Worm (Caenorhabditis elegans) whole organism, young adult: ENCODE results near the gene ZC416.2.
A peak's percentile ranks its signal among the peaks of the same experiment; 100 is the strongest.

Experiments used
- B0035.1 ChIP-seq: sonication (generic microtip); optimal IDR thresholded peaks from 2 replicates; lab custom pipeline; 2016; ENCODE audit warnings: missing genetic modification characterization, mild to moderate bottlenecking, missing compliant biosample characterization, missing genotype, missing genetic modification reagents
- B0336.3 ChIP-seq: fragments of 200-800 bp; sonication (Bioruptor generic); IDR thresholded peaks from 2 replicates; pipeline ENCODE4 v1.3.6; 2022; ENCODE audit warnings: missing genetic modification characterization, missing compliant biosample characterization
- C06A6.2 ChIP-seq: fragments of 200-800 bp; sonication (Bioruptor generic); conservative IDR thresholded peaks from 2 replicates; pipeline ENCODE4 v1.3.6; 2022; ENCODE audit warnings: missing genetic modification characterization, missing compliant biosample characterization
- C17E4.6 ChIP-seq: fragments of 200-800 bp; sonication (Bioruptor generic); IDR thresholded peaks from 2 replicates; pipeline ENCODE4 v1.3.6; 2022; ENCODE audit warnings: missing genetic modification reagents, missing genetic modification characterization, missing compliant biosample characterization
- F37B4.10 ChIP-seq: fragments of 200-800 bp; sonication (Bioruptor generic); IDR thresholded peaks from 2 replicates; pipeline ENCODE4 v1.3.6; 2022; ENCODE audit warnings: missing genetic modification characterization, missing compliant biosample characterization
- K11D2.4 ChIP-seq: fragments of 200-800 bp; sonication (Bioruptor generic); IDR thresholded peaks from 2 replicates; pipeline ENCODE4 v1.3.6; 2022; ENCODE audit warnings: missing genetic modification reagents, missing genetic modification characterization, missing compliant biosample characterization
- K12H6.12 ChIP-seq: fragments of 200-800 bp; sonication (Bioruptor generic); optimal IDR thresholded peaks from 2 replicates; lab custom pipeline; 2018; ENCODE audit warnings: mild to moderate bottlenecking, missing genetic modification characterization, missing compliant biosample characterization
- Y53F4B.3 ChIP-seq: fragments of 200-800 bp; sonication (Bioruptor generic); IDR thresholded peaks from 2 replicates; pipeline ENCODE4 v1.3.6; 2022; ENCODE audit warnings: missing genetic modification reagents, missing genetic modification characterization, missing compliant biosample characterization
- Y67H2A.10 ChIP-seq: fragments of 200-800 bp; sonication (Bioruptor generic); conservative IDR thresholded peaks from 2 replicates; pipeline ENCODE4 v1.3.6; 2022; ENCODE audit warnings: missing genetic modification reagents, missing genetic modification characterization, missing compliant biosample characterization
- ama-1 ChIP-seq, 3 experiments: fragments of 150-350 bp in 1 of 3; sonication (generic microtip) in 2 of 3; optimal IDR thresholded peaks; 2 replicates each; lab custom pipeline; 2014 to 2018; ENCODE audit warnings: missing biosample characterization in 2 of 3, missing genetic modification characterization in 2 of 3, missing genetic modification reagents in 2 of 3
- attf-3 ChIP-seq: fragments of 200-800 bp; sonication (Bioruptor generic); conservative IDR thresholded peaks from 2 replicates; pipeline ENCODE4 v1.3.6; 2022; ENCODE audit warnings: missing genetic modification reagents, missing genetic modification characterization, missing compliant biosample characterization
- attf-5 ChIP-seq: fragments of 200-800 bp; sonication (Bioruptor generic); optimal IDR thresholded peaks from 2 replicates; lab custom pipeline; 2018; ENCODE audit warnings: mild to moderate bottlenecking, missing genetic modification characterization, missing compliant biosample characterization
- bed-1 ChIP-seq: fragments of 200-800 bp; sonication (Bioruptor generic); IDR thresholded peaks from 2 replicates; pipeline ENCODE4 v1.3.6; 2022; ENCODE audit warnings: missing genetic modification reagents, missing genetic modification characterization, missing compliant biosample characterization
- cebp-1 ChIP-seq, 2 experiments: fragments of 200-800 bp in 1 of 2; sonication (Bioruptor generic) in 1 of 2; sonication (generic microtip) in 1 of 2; IDR thresholded peaks in 1 of 2; optimal IDR thresholded peaks in 1 of 2; 2 replicates each; pipeline versions ENCODE4 v1.3.6 to Lab custom; 2017 to 2022; ENCODE audit warnings: missing compliant biosample characterization in 2 of 2, missing genetic modification characterization in 2 of 2, mild to moderate bottlenecking in 1 of 2, missing genetic modification reagents in 1 of 2, moderate library complexity in 1 of 2
- cebp-2 ChIP-seq: fragments of 200-800 bp; sonication (Bioruptor generic); IDR thresholded peaks from 2 replicates; pipeline ENCODE4 v1.3.6; 2022; ENCODE audit warnings: missing genetic modification characterization, missing compliant biosample characterization
- ceh-40 ChIP-seq: fragments of 200-800 bp; sonication (Bioruptor generic); IDR thresholded peaks from 2 replicates; pipeline ENCODE4 v1.3.6; 2022; ENCODE audit warnings: missing genetic modification characterization, missing compliant biosample characterization
- ceh-58 ChIP-seq: fragments of 200-800 bp; sonication (Bioruptor generic); IDR thresholded peaks from 2 replicates; pipeline ENCODE4 v1.3.6; 2022; ENCODE audit warnings: missing genetic modification characterization, missing compliant biosample characterization
- chd-7 ChIP-seq: sonication (generic microtip); optimal IDR thresholded peaks from 2 replicates; lab custom pipeline; 2016; ENCODE audit warnings: mild to moderate bottlenecking, missing genetic modification characterization, moderate library complexity, missing compliant biosample characterization
- die-1 ChIP-seq: sonication (generic microtip); optimal IDR thresholded peaks from 2 replicates; lab custom pipeline; 2016; ENCODE audit warnings: missing genotype, mild to moderate bottlenecking, missing genetic modification characterization, missing compliant biosample characterization
- dox-1 ChIP-seq: fragments of 200-800 bp; sonication (Bioruptor generic); IDR thresholded peaks from 2 replicates; pipeline ENCODE4 v1.3.6; 2022; ENCODE audit warnings: missing genetic modification reagents, missing genetic modification characterization, missing compliant biosample characterization
- efl-1 ChIP-seq: fragments of 150-350 bp; optimal IDR thresholded peaks from 2 replicates; lab custom pipeline; 2014; ENCODE audit warnings: missing biosample characterization, missing genetic modification reagents, missing genetic modification characterization
- egl-44 ChIP-seq: fragments of 200-800 bp; sonication (Bioruptor generic); IDR thresholded peaks from 2 replicates; pipeline ENCODE4 v1.3.6; 2022; ENCODE audit warnings: missing genetic modification reagents, missing genetic modification characterization, missing compliant biosample characterization
- hmg-1.2 ChIP-seq: fragments of 200-800 bp; sonication (Bioruptor generic); IDR thresholded peaks from 2 replicates; pipeline ENCODE4 v1.3.6; 2022; ENCODE audit warnings: missing genetic modification reagents, missing genetic modification characterization, missing compliant biosample characterization
- hsf-1 ChIP-seq: fragments of 200-800 bp; sonication (Bioruptor generic); IDR thresholded peaks from 2 replicates; pipeline ENCODE4 v1.3.6; 2022; ENCODE audit warnings: missing genetic modification reagents, missing genetic modification characterization, missing compliant biosample characterization
- lin-26 ChIP-seq: fragments of 200-800 bp; sonication (Bioruptor generic); IDR thresholded peaks from 2 replicates; pipeline ENCODE4 v1.3.6; 2022; ENCODE audit warnings: missing genetic modification reagents, missing genetic modification characterization, missing compliant biosample characterization
- lsl-1 ChIP-seq: fragments of 200-800 bp; sonication (Bioruptor generic); optimal IDR thresholded peaks from 2 replicates; lab custom pipeline; 2018; ENCODE audit warnings: mild to moderate bottlenecking, missing genetic modification characterization, moderate library complexity, missing compliant biosample characterization
- nfya-1 ChIP-seq: sonication (generic microtip); optimal IDR thresholded peaks from 2 replicates; lab custom pipeline; 2017; ENCODE audit warnings: antibody characterized with exemption, missing compliant biosample characterization, missing genetic modification characterization, borderline replicate concordance; ENCODE audit not compliant: insufficient read depth
- nfya-2 ChIP-seq: fragments of 200-800 bp; sonication (Bioruptor generic); IDR thresholded peaks from 2 replicates; pipeline ENCODE4 v1.3.6; 2022; ENCODE audit warnings: missing genetic modification reagents, missing genetic modification characterization, missing compliant biosample characterization
- nhr-179 ChIP-seq: sonication (generic microtip); optimal IDR thresholded peaks from 2 replicates; lab custom pipeline; 2016; ENCODE audit warnings: mild to moderate bottlenecking, missing genetic modification characterization, missing compliant biosample characterization
- nhr-90 ChIP-seq: sonication (generic microtip); optimal IDR thresholded peaks from 2 replicates; lab custom pipeline; 2016; ENCODE audit warnings: missing genotype, mild to moderate bottlenecking, missing genetic modification characterization, missing compliant biosample characterization
- sea-2 ChIP-seq: fragments of 200-800 bp; sonication (Bioruptor generic); IDR thresholded peaks from 2 replicates; pipeline ENCODE4 v1.3.6; 2022; ENCODE audit warnings: missing genetic modification characterization, missing compliant biosample characterization
- snpc-3.4 ChIP-seq: sonication (generic microtip); optimal IDR thresholded peaks from 2 replicates; lab custom pipeline; 2017; ENCODE audit warnings: missing genetic modification characterization, mild to moderate bottlenecking, missing compliant biosample characterization, antibody characterized with exemption, moderate library complexity, missing genotype, missing genetic modification reagents
- snpc-4 ChIP-seq, 5 experiments: fragments of 150-350 bp in 1 of 5; sonication (generic microtip) in 4 of 5; optimal IDR thresholded peaks; 2 replicates each; lab custom pipeline; 2014 to 2018; ENCODE audit warnings: missing genetic modification characterization in 5 of 5, missing biosample characterization in 3 of 5, antibody characterized with exemption in 2 of 5, mild to moderate bottlenecking in 2 of 5, missing compliant biosample characterization in 2 of 5, missing genotype in 2 of 5, moderate library complexity in 2 of 5, missing genetic modification reagents in 1 of 5
- somi-1 ChIP-seq: fragments of 200-800 bp; sonication (Bioruptor generic); optimal IDR thresholded peaks from 2 replicates; lab custom pipeline; 2018; ENCODE audit warnings: mild to moderate bottlenecking, missing genetic modification characterization, missing compliant biosample characterization
- tlf-1 ChIP-seq: fragments of 200-800 bp; sonication (Bioruptor generic); optimal IDR thresholded peaks from 2 replicates; lab custom pipeline; 2018; ENCODE audit warnings: mild to moderate bottlenecking, missing genetic modification characterization, missing compliant biosample characterization
- xnd-1 ChIP-seq: sonication (generic microtip); optimal IDR thresholded peaks from 2 replicates; lab custom pipeline; 2016; ENCODE audit warnings: missing genotype, missing genetic modification reagents, missing genetic modification characterization, missing compliant biosample characterization
- zfh-2 ChIP-seq: fragments of 200-800 bp; sonication (Bioruptor generic); conservative IDR thresholded peaks from 2 replicates; pipeline ENCODE4 v1.3.6; 2022; ENCODE audit warnings: missing genetic modification reagents, missing genetic modification characterization, missing compliant biosample characterization
- ztf-26 ChIP-seq: sonication (generic microtip); optimal IDR thresholded peaks from 2 replicates; lab custom pipeline; 2017; ENCODE audit warnings: missing genetic modification characterization, missing compliant biosample characterization
- ztf-6 ChIP-seq: fragments of 200-800 bp; sonication (Bioruptor generic); IDR thresholded peaks from 2 replicates; pipeline ENCODE4 v1.3.6; 2022; ENCODE audit warnings: missing genetic modification reagents, missing genetic modification characterization, missing compliant biosample characterization

The ZC416.2 gene

DNA sequence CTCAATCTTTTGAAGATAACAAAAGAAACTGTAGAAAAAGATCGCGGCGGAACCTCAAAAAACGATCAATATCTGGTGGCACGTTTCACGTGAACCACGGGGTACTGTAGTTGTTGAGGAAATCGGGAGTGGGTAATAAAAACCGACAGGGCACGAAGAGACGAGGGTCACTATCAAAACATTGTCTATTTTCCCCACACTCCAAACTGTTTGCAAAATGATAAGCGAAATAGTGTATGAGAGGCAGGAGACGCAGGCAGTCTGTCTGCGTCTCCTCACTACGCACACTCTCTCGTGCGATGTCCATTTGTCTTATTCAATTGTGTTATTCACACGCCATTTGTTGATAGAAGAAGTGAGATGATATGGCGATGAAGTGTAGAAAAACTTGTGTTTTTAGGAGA is 20.0 kb downstream of the ZC416.2 start (continued):
- TF ChIP-seq cebp-1 (GFP tag; IDR thresholded peaks at IDR 0.05; lab: Robert Waterston, UW): no peak
- TF ChIP-seq cebp-1 (tag; optimal IDR thresholded peaks at IDR 0.05; lab: Kevin White, UChicago): peak; percentile 14
- TF ChIP-seq C17E4.6 (GFP tag; lab: Robert Waterston, UW): no peak
- peak; percentile 98 for TF ChIP-seq hmg-1.2 (GFP tag; lab: Robert Waterston, UW)
- TF ChIP-seq zfh-2 (GFP tag; lab: Robert Waterston, UW): no peak
- no peak for TF ChIP-seq nhr-179 (tag; lab: Kevin White, UChicago)
- TF ChIP-seq F37B4.10 (GFP tag; lab: Robert Waterston, UW): no peak
- TF ChIP-seq snpc-4 (GFP tag; optimal IDR thresholded peaks at IDR 0.05; lab: Kevin White, UChicago): no peak
- TF ChIP-seq snpc-4 (tag; optimal IDR thresholded peaks at IDR 0.05; lab: Kevin White, UChicago): no peak
- no peak for TF ChIP-seq bed-1 (GFP tag; lab: Robert Waterston, UW)
- 0 out of 2 replicates have a peak, but pooled peaks have one; percentile 21 for TF ChIP-seq dox-1 (GFP tag; lab: Robert Waterston, UW)
- TF ChIP-seq K11D2.4 (GFP tag; lab: Robert Waterston, UW): no peak
- TF ChIP-seq tlf-1 (GFP tag; lab: Kevin White, UChicago): no peak
- no peak for TF ChIP-seq ceh-58
- peak; percentile 28 for TF ChIP-seq ztf-26 (tag; lab: Kevin White, UChicago)
- no peak for TF ChIP-seq efl-1 (GFP tag; lab: Kevin White, UChicago)
- TF ChIP-seq attf-3 (GFP tag; lab: Robert Waterston, UW): no peak
- no peak for TF ChIP-seq ztf-6 (GFP tag; lab: Robert Waterston, UW)
- TF ChIP-seq sea-2 (GFP tag; lab: Robert Waterston, UW): no peak
- TF ChIP-seq attf-5 (GFP tag; lab: Kevin White, UChicago): no peak

ce11 chrIV:3654214-3654613 is 20.8 kb downstream of the ZC416.2 start:
- TF ChIP-seq K11D2.4 (GFP tag; lab: Robert Waterston, UW): peak; percentile 82
- peak; percentile 70 for TF ChIP-seq zfh-2 (GFP tag; lab: Robert Waterston, UW)
- TF ChIP-seq efl-1 (GFP tag; lab: Kevin White, UChicago): no peak
- TF ChIP-seq lin-26 (GFP tag; lab: Robert Waterston, UW): peak; percentile 66; the same call in 1 of the 2 replicates
- 0 out of 2 replicates have a peak, but pooled peaks have one; percentile 17 for TF ChIP-seq C06A6.2 (GFP tag; lab: Robert Waterston, UW)
- no peak for TF ChIP-seq snpc-4 (GFP tag; optimal IDR thresholded peaks at IDR 0.05; lab: Kevin White, UChicago)
- no peak for TF ChIP-seq snpc-4 (tag; optimal IDR thresholded peaks at IDR 0.05; lab: Kevin White, UChicago)
- TF ChIP-seq ztf-26 (tag; lab: Kevin White, UChicago): peak; percentile 67
- no peak for TF ChIP-seq attf-3 (GFP tag; lab: Robert Waterston, UW)
- TF ChIP-seq K12H6.12: peak; percentile 14
- TF ChIP-seq somi-1: peak; percentile 88
- TF ChIP-seq nhr-90 (tag; lab: Kevin White, UChicago): no peak
- 0 out of 2 replicates have a peak, but pooled peaks have one; percentile 23 for TF ChIP-seq B0336.3 (GFP tag; lab: Robert Waterston, UW)
- peak; percentile 41 for TF ChIP-seq chd-7
- TF ChIP-seq snpc-3.4: no peak
- peak; percentile 62; the same call in 1 of the 2 replicates for TF ChIP-seq hsf-1
- no peak for TF ChIP-seq Y53F4B.3
- TF ChIP-seq Y67H2A.10 (GFP tag; lab: Robert Waterston, UW): no peak
- TF ChIP-seq egl-44 (GFP tag; lab: Robert Waterston, UW): 0 out of 2 replicates have a peak, but pooled peaks have one; percentile 53
- TF ChIP-seq lsl-1 (GFP tag; lab: Kevin White, UChicago): no peak
- no peak for TF ChIP-seq ceh-40 (GFP tag; lab: Robert Waterston, UW)

DNA sequence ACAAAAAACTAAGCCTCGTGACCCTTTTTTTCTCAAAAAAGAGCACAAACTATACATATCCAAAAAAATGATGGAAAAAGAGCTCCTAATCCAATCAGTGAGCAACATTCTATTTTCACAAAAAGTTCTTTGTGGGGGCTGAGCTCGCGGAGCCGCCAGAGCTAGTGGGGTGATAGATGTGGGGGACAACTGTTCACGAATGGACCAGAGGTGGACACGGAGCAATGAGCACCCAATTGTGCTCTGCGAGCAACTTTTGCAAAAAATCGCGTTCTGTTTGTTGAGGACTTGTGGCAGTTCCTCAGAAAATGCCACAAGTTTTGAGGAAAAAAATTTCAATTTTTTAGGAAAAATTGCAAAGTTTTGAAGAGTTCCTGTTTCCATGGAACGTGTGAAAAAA is 21.4 kb downstream of the ZC416.2 start:
- TF ChIP-seq nfya-1 (tag; lab: Kevin White, UChicago) (no peak), die-1 (tag; lab: Kevin White, UChicago) (no peak), K12H6.12 (no peak), B0035.1 (tag; lab: Kevin White, UChicago) (no peak), nfya-2 (GFP tag; lab: Robert Waterston, UW) (no peak), xnd-1 (tag; lab: Kevin White, UChicago) (no peak), cebp-2 (GFP tag; lab: Robert Waterston, UW) (no peak), ama-1 (optimal IDR thresholded peaks at IDR 0.05; lab: Kevin White, UChicago) (no peak), ama-1 (GFP tag; optimal IDR thresholded peaks at IDR 0.05; lab: Kevin White, UChicago) (no peak)
- TF ChIP-seq, all 124 proteins: peak for 0
